Fruit fly (Drosophila melanogaster) whole organism, embryonic: Measurements from ENCODE around the gene CheA75a.

Source experiments
- Abd-B ChIP-seq: fragments of 200-800 bp; sonication (Bioruptor generic); optimal IDR thresholded peaks from 2 replicates; lab custom pipeline; 2018; ENCODE audit warnings: missing biosample characterization, mild to moderate bottlenecking, missing genetic modification characterization, moderate library complexity
- Antp ChIP-seq: fragments of 200-800 bp; sonication (Bioruptor generic); optimal IDR thresholded peaks from 3 replicates; lab custom pipeline; 2016; ENCODE audit warnings: missing biosample characterization, missing genetic modification characterization
- CG10209 ChIP-seq: fragments of 200-800 bp; sonication (Bioruptor generic); optimal IDR thresholded peaks from 3 replicates; lab custom pipeline; 2017; ENCODE audit warnings: missing biosample characterization, mild to moderate bottlenecking, missing genetic modification characterization, missing genetic modification reagents
- CG12155 ChIP-seq: fragments of 200-800 bp; sonication (Bioruptor generic); optimal IDR thresholded peaks from 3 replicates; lab custom pipeline; 2016; ENCODE audit warnings: missing biosample characterization, missing genetic modification characterization
- CG12744 ChIP-seq: fragments of 200-800 bp; sonication (Bioruptor generic); optimal IDR thresholded peaks from 2 replicates; lab custom pipeline; 2016; ENCODE audit warnings: missing biosample characterization, missing genetic modification characterization
- CG15073 ChIP-seq: fragments of 200-800 bp; sonication (Bioruptor generic); optimal IDR thresholded peaks from 2 replicates; lab custom pipeline; 2016; ENCODE audit warnings: missing biosample characterization, missing genetic modification characterization
- CG15269 ChIP-seq: fragments of 200-800 bp; sonication (Bioruptor generic); optimal IDR thresholded peaks from 2 replicates; lab custom pipeline; 2018; ENCODE audit warnings: missing biosample characterization, mild to moderate bottlenecking, missing genetic modification characterization, moderate library complexity
- CG15514 ChIP-seq: fragments of 200-800 bp; sonication (Bioruptor generic); optimal IDR thresholded peaks from 3 replicates; lab custom pipeline; 2017; ENCODE audit warnings: missing biosample characterization, missing genetic modification characterization, mild to moderate bottlenecking, moderate library complexity, missing genetic modification reagents
- CG15696 ChIP-seq: fragments of 200-800 bp; sonication (Bioruptor generic); optimal IDR thresholded peaks from 2 replicates; lab custom pipeline; 2019; ENCODE audit warnings: missing biosample characterization, mild to moderate bottlenecking, missing genetic modification characterization, moderate library complexity
- CG17802 ChIP-seq: fragments of 200-800 bp; sonication (Bioruptor generic); optimal IDR thresholded peaks from 2 replicates; lab custom pipeline; 2018; ENCODE audit warnings: missing biosample characterization, mild to moderate bottlenecking, missing genetic modification characterization, moderate library complexity
- CG17829 ChIP-seq: fragments of 200-800 bp; optimal IDR thresholded peaks from 2 replicates; lab custom pipeline; 2019; ENCODE audit warnings: missing biosample characterization, mild to moderate bottlenecking, missing genetic modification characterization, moderate library complexity
- CG18011 ChIP-seq: fragments of 200-800 bp; sonication (Bioruptor generic); optimal IDR thresholded peaks from 2 replicates; lab custom pipeline; 2017; ENCODE audit warnings: missing biosample characterization, missing genetic modification characterization, mild to moderate bottlenecking, moderate library complexity, missing genotype
- CG18262 ChIP-seq: fragments of 200-800 bp; optimal IDR thresholded peaks from 3 replicates; lab custom pipeline; 2019; ENCODE audit warnings: missing biosample characterization, mild to moderate bottlenecking, missing genetic modification characterization, moderate library complexity
- CG18599 ChIP-seq: fragments of 200-800 bp; sonication (Bioruptor generic); optimal IDR thresholded peaks from 3 replicates; lab custom pipeline; 2017; ENCODE audit warnings: missing biosample characterization, missing genetic modification characterization, mild to moderate bottlenecking, moderate library complexity, missing genetic modification reagents
- CG3163 ChIP-seq: fragments of 200-800 bp; sonication (Bioruptor generic); optimal IDR thresholded peaks from 3 replicates; lab custom pipeline; 2016; ENCODE audit warnings: missing biosample characterization, missing genetic modification characterization
- CG34224 ChIP-seq: fragments of 200-800 bp; sonication (Bioruptor generic); IDR thresholded peaks from 3 replicates; pipeline ENCODE4 v1.3.6; 2022; ENCODE audit warnings: missing biosample characterization, missing genetic modification characterization; ENCODE audit not compliant: partially characterized antibody
- CG6254 ChIP-seq: fragments of 200-800 bp; sonication (Bioruptor generic); optimal IDR thresholded peaks from 3 replicates; lab custom pipeline; 2017; ENCODE audit warnings: mild to moderate bottlenecking, missing biosample characterization, missing genetic modification reagents, missing genetic modification characterization
- CG6813 ChIP-seq: fragments of 200-800 bp; sonication (Bioruptor generic); optimal IDR thresholded peaks from 2 replicates; lab custom pipeline; 2017; ENCODE audit warnings: missing biosample characterization, missing genetic modification characterization, mild to moderate bottlenecking, moderate library complexity, missing genetic modification reagents
- CG7556 ChIP-seq: fragments of 200-800 bp; sonication (Bioruptor generic); optimal IDR thresholded peaks from 2 replicates; lab custom pipeline; 2017; ENCODE audit warnings: missing biosample characterization, mild to moderate bottlenecking, missing genetic modification characterization
- CG7839 ChIP-seq: fragments of 200-800 bp; sonication (Bioruptor generic); optimal IDR thresholded peaks from 3 replicates; lab custom pipeline; 2018; ENCODE audit warnings: missing biosample characterization, mild to moderate bottlenecking, missing genetic modification characterization, moderate library complexity
- CG7928 ChIP-seq: fragments of 200-800 bp; sonication (Bioruptor generic); optimal IDR thresholded peaks from 2 replicates; lab custom pipeline; 2017; ENCODE audit warnings: missing biosample characterization, mild to moderate bottlenecking, missing genetic modification characterization
- CG8924 ChIP-seq: fragments of 200-800 bp; optimal IDR thresholded peaks from 3 replicates; lab custom pipeline; 2019; ENCODE audit warnings: missing biosample characterization, mild to moderate bottlenecking, missing genetic modification characterization, moderate library complexity
- CoRest ChIP-seq: fragments of 200-800 bp; sonication (Bioruptor generic); optimal IDR thresholded peaks from 3 replicates; lab custom pipeline; 2018; ENCODE audit warnings: missing biosample characterization, mild to moderate bottlenecking, missing genetic modification characterization, moderate library complexity
- Drgx ChIP-seq: fragments of 200-800 bp; sonication (Bioruptor generic); IDR thresholded peaks from 2 replicates; pipeline ENCODE4 v1.3.6; 2022; ENCODE audit warnings: missing biosample characterization, missing genetic modification characterization
- H2.0 ChIP-seq: fragments of 200-800 bp; sonication (Bioruptor generic); IDR thresholded peaks from 2 replicates; pipeline ENCODE4 v1.3.6; 2022; ENCODE audit warnings: missing biosample characterization, missing genetic modification characterization
- MBD-R2 ChIP-seq: fragments of 200-800 bp; sonication (Bioruptor generic); IDR thresholded peaks from 2 replicates; pipeline ENCODE4 v1.3.6; 2022; ENCODE audit warnings: missing biosample characterization, missing genetic modification characterization
- Rx ChIP-seq: fragments of 200-800 bp; sonication (Bioruptor generic); IDR thresholded peaks from 2 replicates; pipeline ENCODE4 v1.3.6; 2022; ENCODE audit warnings: missing biosample characterization, missing genetic modification characterization
- Sin3A ChIP-seq: fragments of >200 bp; optimal IDR thresholded peaks from 2 replicates; lab custom pipeline; 2018
- Xrp1 ChIP-seq: fragments of 200-800 bp; sonication (Bioruptor generic); IDR thresholded peaks from 2 replicates; pipeline ENCODE4 v1.3.6; 2022; ENCODE audit warnings: missing biosample characterization, missing genetic modification characterization
- al ChIP-seq: fragments of 200-800 bp; sonication (Bioruptor generic); IDR thresholded peaks from 2 replicates; pipeline ENCODE4 v1.3.6; 2022; ENCODE audit warnings: missing biosample characterization, missing genetic modification characterization
- caup ChIP-seq: fragments of 200-800 bp; sonication (Bioruptor generic); optimal IDR thresholded peaks from 3 replicates; lab custom pipeline; 2017; ENCODE audit warnings: missing biosample characterization, mild to moderate bottlenecking, missing genetic modification characterization, moderate library complexity; ENCODE audit not compliant: severe bottlenecking
- fd64A ChIP-seq: fragments of 200-800 bp; sonication (Bioruptor generic); optimal IDR thresholded peaks from 3 replicates; lab custom pipeline; 2018; ENCODE audit warnings: missing biosample characterization, mild to moderate bottlenecking, missing genetic modification characterization
- gcm2 ChIP-seq: fragments of 200-800 bp; sonication (Bioruptor generic); optimal IDR thresholded peaks from 2 replicates; lab custom pipeline; 2016; ENCODE audit warnings: missing biosample characterization, missing genetic modification characterization
- grn ChIP-seq: fragments of 200-800 bp; sonication (Bioruptor generic); optimal IDR thresholded peaks from 3 replicates; lab custom pipeline; 2017; ENCODE audit warnings: missing biosample characterization, missing genetic modification characterization
- inv ChIP-seq: fragments of 200-800 bp; sonication (Bioruptor generic); IDR thresholded peaks from 2 replicates; pipeline ENCODE4 v1.3.6; 2022; ENCODE audit warnings: missing biosample characterization, missing genetic modification characterization; ENCODE audit not compliant: partially characterized antibody
- jigr1 ChIP-seq: fragments of 200-800 bp; sonication (Bioruptor generic); IDR thresholded peaks from 3 replicates; pipeline ENCODE4 v1.3.6; 2022; ENCODE audit warnings: missing biosample characterization, missing genetic modification characterization
- kni ChIP-seq: fragments of 200-800 bp; sonication (Bioruptor generic); optimal IDR thresholded peaks from 3 replicates; lab custom pipeline; 2017; ENCODE audit warnings: mild to moderate bottlenecking, missing biosample characterization, missing genetic modification reagents, missing genetic modification characterization
- luna ChIP-seq: fragments of 200-800 bp; sonication (Bioruptor generic); optimal IDR thresholded peaks from 2 replicates; lab custom pipeline; 2016; ENCODE audit warnings: missing biosample characterization, missing genetic modification characterization
- mam ChIP-seq: fragments of 200-800 bp; sonication (Bioruptor generic); optimal IDR thresholded peaks from 3 replicates; lab custom pipeline; 2016; ENCODE audit warnings: missing biosample characterization, missing genetic modification characterization
- nmo ChIP-seq: fragments of 200-800 bp; sonication (Bioruptor generic); optimal IDR thresholded peaks from 2 replicates; lab custom pipeline; 2018; ENCODE audit warnings: missing biosample characterization, mild to moderate bottlenecking, missing genetic modification characterization, moderate library complexity
- pan ChIP-seq, 4 experiments: fragments of >200 bp in 3 of 4; fragments of 200-800 bp in 1 of 4; sonication (Bioruptor generic) in 1 of 4; optimal IDR thresholded peaks in 3 of 4; IDR thresholded peaks in 1 of 4; 2 replicates each; pipeline versions ENCODE4 v1.3.6 to Lab custom; 2017 to 2022; ENCODE audit warnings: missing biosample characterization in 2 of 4, missing genetic modification characterization in 2 of 4, mixed read lengths in 1 of 4
- peb ChIP-seq: fragments of 200-800 bp; sonication (Bioruptor generic); IDR thresholded peaks from 2 replicates; pipeline ENCODE4 v1.3.6; 2022; ENCODE audit warnings: missing biosample characterization, missing genetic modification characterization
- phol ChIP-seq: fragments of 200-800 bp; sonication (Bioruptor generic); optimal IDR thresholded peaks from 3 replicates; lab custom pipeline; 2018; ENCODE audit warnings: missing biosample characterization, mild to moderate bottlenecking, missing genetic modification characterization, moderate library complexity
- prd ChIP-seq, 3 experiments: fragments of >200 bp in 2 of 3; fragments of 200-800 bp in 1 of 3; sonication (Bioruptor generic) in 1 of 3; optimal IDR thresholded peaks in 2 of 3; IDR thresholded peaks in 1 of 3; 2 replicates in 2 of 3; 3 replicates in 1 of 3; pipeline versions ENCODE4 v1.3.6 to Lab custom; 2017 to 2022; ENCODE audit warnings: missing biosample characterization in 1 of 3, missing genetic modification characterization in 1 of 3
- slp2 ChIP-seq: fragments of 200-800 bp; sonication (Bioruptor generic); optimal IDR thresholded peaks from 2 replicates; lab custom pipeline; 2016; ENCODE audit warnings: missing biosample characterization, missing genetic modification characterization
- sr ChIP-seq: fragments of 200-800 bp; sonication (Bioruptor generic); IDR thresholded peaks from 3 replicates; pipeline ENCODE4 v1.3.6; 2022; ENCODE audit warnings: missing biosample characterization, missing genetic modification characterization
- vnd ChIP-seq: fragments of 200-800 bp; sonication (Bioruptor generic); IDR thresholded peaks from 3 replicates; pipeline ENCODE4 v1.3.6; 2022; ENCODE audit warnings: missing biosample characterization, missing genetic modification characterization; ENCODE audit not compliant: partially characterized antibody
- vvl ChIP-seq: fragments of 200-800 bp; sonication (Bioruptor generic); IDR thresholded peaks from 2 replicates; pipeline ENCODE4 v1.3.6; 2022; ENCODE audit warnings: missing biosample characterization, missing genetic modification characterization
- z ChIP-seq: fragments of 200-800 bp; sonication (Bioruptor generic); IDR thresholded peaks from 3 replicates; pipeline ENCODE4 v1.3.6; 2022; ENCODE audit warnings: missing biosample characterization, missing genetic modification characterization
- zen ChIP-seq: fragments of 200-800 bp; sonication (Bioruptor generic); optimal IDR thresholded peaks from 3 replicates; lab custom pipeline; 2018; ENCODE audit warnings: missing biosample characterization, mild to moderate bottlenecking, missing genetic modification characterization, moderate library complexity

CheA75a gene

dm6 chr3L:18273121-18273520, 21.2 kb downstream of the CheA75a start:
- TF ChIP-seq CG7556 (GFP tag; lab: Kevin White, UChicago) (peak; percentile 22), sr (no peak), slp2 (GFP tag; lab: Kevin White, UChicago) (no peak), CoRest (tag; lab: Kevin White, UChicago) (no peak), Sin3A (lab: Kevin White, UChicago) (no peak), Drgx (GFP tag; lab: Robert Waterston, UW) (no peak), Xrp1 (GFP tag; lab: Robert Waterston, UW) (0 out of 2 replicates have a peak, but pooled peaks have one; percentile 27), gcm2 (GFP tag; lab: Kevin White, UChicago) (no peak), CG7928 (no peak), Antp (GFP tag; lab: Kevin White, UChicago) (no peak), al (GFP tag; lab: Robert Waterston, UW) (no peak), jigr1 (GFP tag; lab: Robert Waterston, UW) (no peak), CG15073 (GFP tag; lab: Kevin White, UChicago) (no peak), CG6254 (GFP tag; lab: Kevin White, UChicago) (peak; percentile 30), CG18011 (GFP tag; lab: Kevin White, UChicago) (no peak), inv (GFP tag; lab: Robert Waterston, UW) (no peak), vnd (GFP tag; lab: Robert Waterston, UW) (no peak), CG15696 (peak; percentile 28), CG15514 (GFP tag; lab: Kevin White, UChicago) (no peak), fd64A (GFP tag; lab: Kevin White, UChicago) (no peak), vvl (GFP tag; lab: Robert Waterston, UW) (no peak), mam (GFP tag; lab: Kevin White, UChicago) (no peak), peb (GFP tag; lab: Robert Waterston, UW) (no peak), nmo (GFP tag; lab: Kevin White, UChicago) (peak; percentile 22), luna (GFP tag; lab: Kevin White, UChicago) (no peak), CG17829 (no peak), CG3163 (GFP tag; lab: Kevin White, UChicago) (no peak), CG8924 (tag; lab: Kevin White, UChicago) (peak; percentile 7), MBD-R2 (no peak), CG18599 (GFP tag; lab: Kevin White, UChicago) (no peak), pan (optimal IDR thresholded peaks at IDR 0.05; lab: Kevin White, UChicago) (no peak), pan (GFP tag; optimal IDR thresholded peaks at IDR 0.05 in 1 of 2, IDR thresholded peaks at IDR 0.05 in 1 of 2) (no peak), Rx (GFP tag; lab: Robert Waterston, UW) (no peak), prd (optimal IDR thresholded peaks at IDR 0.05; lab: Kevin White, UChicago) (no peak), prd (GFP tag; IDR thresholded peaks at IDR 0.05; lab: Robert Waterston, UW) (peak; percentile 33; the same call in 2 of the 3 replicates), CG18262 (tag; lab: Kevin White, UChicago) (peak; percentile 65), grn (GFP tag; lab: Kevin White, UChicago) (no peak), kni (GFP tag; lab: Kevin White, UChicago) (no peak), CG17802 (tag; lab: Kevin White, UChicago) (no peak), z (GFP tag; lab: Robert Waterston, UW) (no peak), CG12744 (no peak), phol (tag; lab: Kevin White, UChicago) (peak; percentile 18), H2.0 (GFP tag; lab: Robert Waterston, UW) (no peak), CG6813 (GFP tag; lab: Kevin White, UChicago) (peak; percentile 26), zen (no peak), CG12155 (GFP tag; lab: Kevin White, UChicago) (no peak), CG34224 (GFP tag; lab: Robert Waterston, UW) (no peak), Abd-B (no peak), caup (GFP tag; lab: Kevin White, UChicago) (no peak), CG15269 (no peak), CG10209 (GFP tag; lab: Kevin White, UChicago) (no peak), CG7839 (tag; lab: Kevin White, UChicago) (peak; percentile 19)
